Fruit fly (Drosophila melanogaster) whole organism, embryonic: ENCODE results near the gene CG33664.

Experiments
- Awh ChIP-seq: fragments of 200-800 bp; sonication (Bioruptor generic); IDR thresholded peaks from 2 replicates; pipeline ENCODE4, ENCODE4 v1.3.6; 2022; ENCODE audit warnings: missing biosample characterization, missing genetic modification characterization
- B-H2 ChIP-seq: fragments of 200-800 bp; sonication (Bioruptor generic); optimal IDR thresholded peaks from 2 replicates; lab custom pipeline; 2018; ENCODE audit warnings: missing biosample characterization, mild to moderate bottlenecking, missing genetic modification characterization
- Bdp1 ChIP-seq: fragments of 200-800 bp; sonication (Bioruptor generic); optimal IDR thresholded peaks from 3 replicates; lab custom pipeline; 2016; ENCODE audit warnings: missing biosample characterization, missing genetic modification characterization
- CG11696 ChIP-seq: fragments of 200-800 bp; sonication (Bioruptor generic); IDR thresholded peaks from 2 replicates; pipeline ENCODE4 v1.3.6; 2022; ENCODE audit warnings: missing biosample characterization, missing genetic modification characterization
- CG12391 ChIP-seq: fragments of 200-800 bp; sonication (Bioruptor generic); optimal IDR thresholded peaks from 3 replicates; lab custom pipeline; 2018; ENCODE audit warnings: missing biosample characterization, mild to moderate bottlenecking, missing genetic modification characterization, moderate library complexity
- CG12942 ChIP-seq: fragments of 200-800 bp; sonication (Bioruptor generic); optimal IDR thresholded peaks from 3 replicates; lab custom pipeline; 2016; ENCODE audit warnings: missing biosample characterization, missing genetic modification characterization
- CG14014 ChIP-seq: fragments of 200-800 bp; sonication (Bioruptor generic); IDR thresholded peaks from 2 replicates; pipeline ENCODE4 v1.3.6; 2022; ENCODE audit warnings: missing biosample characterization, missing genetic modification characterization
- CG14667 ChIP-seq: fragments of 200-800 bp; sonication (Bioruptor generic); IDR thresholded peaks from 2 replicates; pipeline ENCODE4 v1.3.6; 2022; ENCODE audit warnings: missing biosample characterization, missing genetic modification characterization
- CG15073 ChIP-seq: fragments of 200-800 bp; sonication (Bioruptor generic); optimal IDR thresholded peaks from 2 replicates; lab custom pipeline; 2016; ENCODE audit warnings: missing biosample characterization, missing genetic modification characterization
- CG15479 ChIP-seq: fragments of 200-800 bp; sonication (Bioruptor generic); optimal IDR thresholded peaks from 3 replicates; lab custom pipeline; 2019; ENCODE audit warnings: missing biosample characterization, mild to moderate bottlenecking, missing genetic modification characterization, moderate library complexity
- CG15696 ChIP-seq: fragments of 200-800 bp; sonication (Bioruptor generic); optimal IDR thresholded peaks from 2 replicates; lab custom pipeline; 2019; ENCODE audit warnings: missing biosample characterization, mild to moderate bottlenecking, missing genetic modification characterization, moderate library complexity
- CG16779 ChIP-seq: fragments of 200-800 bp; sonication (Bioruptor generic); IDR thresholded peaks from 2 replicates; pipeline ENCODE4 v1.3.6; 2022; ENCODE audit warnings: missing biosample characterization, missing genetic modification characterization
- CG17359 ChIP-seq: fragments of 200-800 bp; sonication (Bioruptor generic); optimal IDR thresholded peaks from 3 replicates; lab custom pipeline; 2018; ENCODE audit warnings: missing biosample characterization, mild to moderate bottlenecking, missing genetic modification characterization, moderate library complexity
- CG17568 ChIP-seq: fragments of 200-800 bp; sonication (Bioruptor generic); optimal IDR thresholded peaks from 2 replicates; lab custom pipeline; 2018; ENCODE audit warnings: missing biosample characterization, mild to moderate bottlenecking, missing genetic modification characterization, moderate library complexity
- CG18262 ChIP-seq: fragments of 200-800 bp; optimal IDR thresholded peaks from 3 replicates; lab custom pipeline; 2019; ENCODE audit warnings: missing biosample characterization, mild to moderate bottlenecking, missing genetic modification characterization, moderate library complexity
- CG2129 ChIP-seq: fragments of 200-800 bp; sonication (Bioruptor generic); IDR thresholded peaks from 2 replicates; pipeline ENCODE4 v1.3.6; 2022; ENCODE audit warnings: missing biosample characterization, missing genetic modification characterization; ENCODE audit not compliant: partially characterized antibody
- CG2875 ChIP-seq: fragments of 200-800 bp; sonication (Bioruptor generic); optimal IDR thresholded peaks from 2 replicates; lab custom pipeline; 2017; ENCODE audit warnings: missing biosample characterization, mild to moderate bottlenecking, missing genetic modification characterization, missing genetic modification reagents
- CG34224 ChIP-seq: fragments of 200-800 bp; sonication (Bioruptor generic); IDR thresholded peaks from 3 replicates; pipeline ENCODE4 v1.3.6; 2022; ENCODE audit warnings: missing biosample characterization, missing genetic modification characterization; ENCODE audit not compliant: partially characterized antibody
- CG4707 ChIP-seq: fragments of 200-800 bp; sonication (Bioruptor generic); optimal IDR thresholded peaks from 2 replicates; lab custom pipeline; 2018; ENCODE audit warnings: missing biosample characterization, mild to moderate bottlenecking, missing genetic modification characterization, moderate library complexity
- CG6791 ChIP-seq: fragments of 200-800 bp; sonication (Bioruptor generic); IDR thresholded peaks from 3 replicates; pipeline ENCODE4 v1.3.6; 2022; ENCODE audit warnings: missing biosample characterization, missing genetic modification characterization; ENCODE audit not compliant: partially characterized antibody
- CG6813 ChIP-seq: fragments of 200-800 bp; sonication (Bioruptor generic); optimal IDR thresholded peaks from 2 replicates; lab custom pipeline; 2017; ENCODE audit warnings: missing biosample characterization, missing genetic modification characterization, mild to moderate bottlenecking, moderate library complexity, missing genetic modification reagents
- CG6854 ChIP-seq: fragments of 200-800 bp; sonication (Bioruptor generic); optimal IDR thresholded peaks from 3 replicates; lab custom pipeline; 2017; ENCODE audit warnings: missing biosample characterization, mild to moderate bottlenecking, missing genetic modification characterization
- Elba2 ChIP-seq: fragments of 200-800 bp; sonication (Bioruptor generic); optimal IDR thresholded peaks from 3 replicates; lab custom pipeline; 2016; ENCODE audit warnings: missing biosample characterization, missing genetic modification characterization
- Ets97D ChIP-seq: fragments of 200-800 bp; sonication (Bioruptor generic); optimal IDR thresholded peaks from 3 replicates; lab custom pipeline; 2016; ENCODE audit warnings: missing biosample characterization, missing genetic modification characterization
- HLHmδ ChIP-seq: fragments of 200-800 bp; sonication (Bioruptor generic); optimal IDR thresholded peaks from 2 replicates; lab custom pipeline; 2018; ENCODE audit warnings: missing biosample characterization, mild to moderate bottlenecking, missing genetic modification characterization, moderate library complexity
- Med ChIP-seq: fragments of 200-800 bp; sonication (Bioruptor generic); peaks from one replicate; lab custom pipeline; 2016; ENCODE audit warnings: missing biosample characterization, missing genetic modification characterization, mild to moderate bottlenecking, inconsistent platforms, moderate library complexity
- Nf-YA ChIP-seq: fragments of 200-800 bp; sonication (Bioruptor generic); IDR thresholded peaks from 2 replicates; pipeline ENCODE4 v1.3.6; 2022; ENCODE audit warnings: missing biosample characterization, missing genetic modification characterization
- Sin3A ChIP-seq: fragments of >200 bp; optimal IDR thresholded peaks from 2 replicates; lab custom pipeline; 2018
- Sry-δ ChIP-seq: fragments of 200-800 bp; sonication (Bioruptor generic); optimal IDR thresholded peaks from 2 replicates; lab custom pipeline; 2016; ENCODE audit warnings: missing biosample characterization, missing genetic modification characterization
- Stat92E ChIP-seq, 3 experiments: fragments of >200 bp in 2 of 3; fragments of 200-800 bp in 1 of 3; sonication (Bioruptor generic) in 1 of 3; optimal IDR thresholded peaks; 2 replicates each; lab custom pipeline; 2017 to 2019; ENCODE audit warnings: missing biosample characterization in 3 of 3, missing genetic modification characterization in 3 of 3, mild to moderate bottlenecking in 1 of 3, moderate library complexity in 1 of 3
- Xrp1 ChIP-seq: fragments of 200-800 bp; sonication (Bioruptor generic); IDR thresholded peaks from 2 replicates; pipeline ENCODE4 v1.3.6; 2022; ENCODE audit warnings: missing biosample characterization, missing genetic modification characterization
- ato ChIP-seq: fragments of 200-800 bp; sonication (Bioruptor generic); IDR thresholded peaks from 2 replicates; pipeline ENCODE4 v1.3.6; 2022; ENCODE audit warnings: missing biosample characterization, missing genetic modification characterization; ENCODE audit not compliant: partially characterized antibody
- cato ChIP-seq: fragments of 200-800 bp; sonication (Bioruptor generic); optimal IDR thresholded peaks from 2 replicates; lab custom pipeline; 2016; ENCODE audit warnings: missing biosample characterization, missing genetic modification characterization, borderline replicate concordance
- chm ChIP-seq: fragments of 200-800 bp; sonication (Bioruptor generic); IDR thresholded peaks from 2 replicates; pipeline ENCODE4 v1.3.6; 2022; ENCODE audit warnings: missing biosample characterization, missing genetic modification characterization
- crol ChIP-seq: fragments of 200-800 bp; sonication (Bioruptor generic); IDR thresholded peaks from 2 replicates; pipeline ENCODE4 v1.3.6; 2022; ENCODE audit warnings: missing biosample characterization, missing genetic modification characterization
- eyg ChIP-seq: fragments of 200-800 bp; sonication (Bioruptor generic); optimal IDR thresholded peaks from 3 replicates; lab custom pipeline; 2016; ENCODE audit warnings: missing biosample characterization, missing genetic modification characterization
- fd3F ChIP-seq: fragments of 200-800 bp; sonication (Bioruptor generic); optimal IDR thresholded peaks from 2 replicates; lab custom pipeline; 2018; ENCODE audit warnings: missing biosample characterization, mild to moderate bottlenecking, missing genetic modification characterization, moderate library complexity
- gce ChIP-seq: fragments of 200-800 bp; sonication (Bioruptor generic); IDR thresholded peaks from 3 replicates; pipeline ENCODE4 v1.3.6; 2022; ENCODE audit warnings: missing biosample characterization, missing genetic modification characterization
- hkb ChIP-seq, 2 experiments: fragments of 200-800 bp in 1 of 2; fragments of >200 bp in 1 of 2; sonication (Bioruptor generic) in 1 of 2; IDR thresholded peaks in 1 of 2; optimal IDR thresholded peaks in 1 of 2; 2 replicates each; pipeline versions ENCODE4 v1.3.6 to Lab custom; 2017 to 2022; ENCODE audit warnings: missing biosample characterization in 1 of 2, missing genetic modification characterization in 1 of 2
- mld ChIP-seq: fragments of 200-800 bp; sonication (Bioruptor generic); IDR thresholded peaks from 3 replicates; pipeline ENCODE4 v1.3.6; 2022; ENCODE audit warnings: missing biosample characterization, missing genetic modification characterization; ENCODE audit not compliant: partially characterized antibody
- nerfin-1 ChIP-seq: fragments of 200-800 bp; sonication (Bioruptor generic); optimal IDR thresholded peaks from 3 replicates; lab custom pipeline; 2019; ENCODE audit warnings: missing biosample characterization, mild to moderate bottlenecking, missing genetic modification characterization, moderate library complexity
- otp ChIP-seq: fragments of 200-800 bp; sonication (Bioruptor generic); IDR thresholded peaks from 3 replicates; pipeline ENCODE4, ENCODE4 v1.3.6; 2022; ENCODE audit warnings: missing biosample characterization, missing genetic modification characterization
- peb ChIP-seq: fragments of 200-800 bp; sonication (Bioruptor generic); IDR thresholded peaks from 2 replicates; pipeline ENCODE4 v1.3.6; 2022; ENCODE audit warnings: missing biosample characterization, missing genetic modification characterization
- ranshi ChIP-seq: fragments of 200-800 bp; sonication (Bioruptor generic); IDR thresholded peaks from 2 replicates; pipeline ENCODE4 v1.3.6; 2022; ENCODE audit warnings: missing biosample characterization, missing genetic modification characterization
- sima ChIP-seq: fragments of 200-800 bp; sonication (Bioruptor generic); optimal IDR thresholded peaks from 2 replicates; lab custom pipeline; 2016; ENCODE audit warnings: missing biosample characterization, missing genetic modification characterization
- tap ChIP-seq: fragments of 200-800 bp; optimal IDR thresholded peaks from 3 replicates; lab custom pipeline; 2019; ENCODE audit warnings: missing biosample characterization, mild to moderate bottlenecking, missing genetic modification characterization, moderate library complexity
- zf30C ChIP-seq: fragments of 200-800 bp; sonication (Bioruptor generic); optimal IDR thresholded peaks from 3 replicates; lab custom pipeline; 2018; ENCODE audit warnings: missing biosample characterization, mild to moderate bottlenecking, missing genetic modification characterization
- zfh2 ChIP-seq: fragments of 200-800 bp; sonication (Bioruptor generic); optimal IDR thresholded peaks from 2 replicates; lab custom pipeline; 2016; ENCODE audit warnings: missing biosample characterization, missing genetic modification characterization

The CG33664 gene

DNA sequence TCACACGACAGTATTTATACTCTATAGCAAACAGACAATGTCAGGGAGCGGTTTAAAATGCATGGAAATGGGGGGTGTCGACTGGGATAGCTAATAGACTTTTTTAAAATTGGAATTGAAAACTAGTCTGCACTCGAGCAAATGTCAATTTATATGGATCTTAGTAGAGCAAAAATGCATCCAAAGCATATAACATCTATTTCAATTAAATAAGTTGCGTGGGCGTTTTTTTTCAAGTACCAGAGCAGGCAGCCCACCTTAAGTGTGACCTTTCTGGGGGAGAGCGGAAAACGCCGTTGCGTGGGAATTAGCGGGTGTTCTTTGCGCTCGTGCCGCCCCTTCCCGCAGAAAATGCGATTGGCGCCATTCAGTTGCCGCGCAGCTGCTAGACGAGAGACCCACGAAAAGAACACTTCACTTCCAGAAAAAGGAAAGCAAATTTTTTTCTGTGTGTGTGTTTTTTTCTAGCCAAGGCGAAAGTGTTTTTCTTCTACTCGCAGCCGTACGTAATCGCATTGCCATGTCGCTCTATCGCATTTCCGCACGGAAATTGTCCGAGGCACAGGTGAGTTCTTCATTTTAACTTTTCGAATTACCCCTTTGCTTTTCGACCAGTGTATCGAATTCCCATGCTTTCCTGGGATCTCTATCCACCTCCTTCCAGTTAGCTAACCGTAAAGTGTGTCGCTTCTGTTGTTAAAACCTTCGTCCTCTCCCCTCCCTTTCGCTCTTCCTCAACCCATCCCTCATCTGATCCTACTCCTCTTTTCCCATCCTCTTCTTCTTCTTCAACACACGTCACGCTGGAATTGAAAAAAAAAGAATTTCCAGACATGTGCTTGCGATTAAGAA is 31.9 kb upstream of the CG33664 start (continued):
- TF ChIP-seq Awh (GFP tag; lab: Robert Waterston, UW): 0 out of 2 replicates have a peak, but pooled peaks have one; percentile 17
- no peak for TF ChIP-seq CG15696 (tag; lab: Kevin White, UChicago)
- peak; percentile 27; the same call in 1 of the 2 replicates for TF ChIP-seq Xrp1 (GFP tag; lab: Robert Waterston, UW)
- TF ChIP-seq tap: no peak
- no peak for TF ChIP-seq gce (GFP tag; lab: Robert Waterston, UW)
- no peak for TF ChIP-seq Nf-YA (GFP tag; lab: Robert Waterston, UW)
- no peak for TF ChIP-seq eyg (GFP tag; lab: Kevin White, UChicago)
- TF ChIP-seq zf30C: peak; percentile 93
- no peak for TF ChIP-seq CG18262
- no peak for TF ChIP-seq cato (GFP tag; lab: Kevin White, UChicago)
- no peak for TF ChIP-seq CG34224 (GFP tag; lab: Robert Waterston, UW)
- no peak for TF ChIP-seq CG16779 (GFP tag; lab: Robert Waterston, UW)
- TF ChIP-seq CG14014 (GFP tag; lab: Robert Waterston, UW): no peak; the same call in 1 of the 2 replicates
- TF ChIP-seq CG2875 (GFP tag; lab: Kevin White, UChicago): no peak
- TF ChIP-seq Ets97D (GFP tag; lab: Kevin White, UChicago): peak; percentile 73
- TF ChIP-seq CG4707 (GFP tag; lab: Kevin White, UChicago): no peak
- peak; percentile 53 for TF ChIP-seq crol (GFP tag; lab: Robert Waterston, UW)
- TF ChIP-seq CG6813: no peak
- no peak for TF ChIP-seq Bdp1
- peak; percentile 88 for TF ChIP-seq Med (GFP tag; lab: Kevin White, UChicago)
- peak; percentile 81 for TF ChIP-seq Sin3A (lab: Kevin White, UChicago)
- TF ChIP-seq Stat92E (GFP tag; optimal IDR thresholded peaks at IDR 0.05; lab: Kevin White, UChicago): no peak
- TF ChIP-seq CG17568 (GFP tag; lab: Kevin White, UChicago): no peak
- no peak for TF ChIP-seq CG14667
- no peak for TF ChIP-seq peb (GFP tag; lab: Robert Waterston, UW)
- TF ChIP-seq HLHmδ (GFP tag; lab: Kevin White, UChicago): peak; percentile 88
- TF ChIP-seq Elba2: no peak
- TF ChIP-seq chm (GFP tag; lab: Robert Waterston, UW): peak; percentile 57; the same call in 1 of the 2 replicates
- peak; percentile 48 for TF ChIP-seq Sry-δ (GFP tag; lab: Kevin White, UChicago)
- TF ChIP-seq CG6854 (GFP tag; lab: Kevin White, UChicago): no peak
- TF ChIP-seq mld (GFP tag; lab: Robert Waterston, UW): no peak
- TF ChIP-seq hkb (optimal IDR thresholded peaks at IDR 0.05; lab: Kevin White, UChicago): peak; percentile 49
- peak; percentile 39; the same call in 1 of the 2 replicates for TF ChIP-seq hkb (GFP tag; IDR thresholded peaks at IDR 0.05; lab: Robert Waterston, UW)
- no peak for TF ChIP-seq CG17359
- TF ChIP-seq CG12942 (GFP tag; lab: Kevin White, UChicago): no peak
- TF ChIP-seq zfh2 (GFP tag; lab: Kevin White, UChicago): no peak
- TF ChIP-seq B-H2 (GFP tag; lab: Kevin White, UChicago): no peak
- no peak for TF ChIP-seq CG11696 (GFP tag; lab: Robert Waterston, UW)
- no peak for TF ChIP-seq CG2129 (GFP tag; lab: Robert Waterston, UW)
- no peak for TF ChIP-seq sima (GFP tag; lab: Kevin White, UChicago)
- TF ChIP-seq ato: no peak
- TF ChIP-seq nerfin-1 (tag; lab: Kevin White, UChicago): peak; percentile 86
- no peak for TF ChIP-seq fd3F
- TF ChIP-seq CG15073 (GFP tag; lab: Kevin White, UChicago): no peak
- TF ChIP-seq CG6791 (GFP tag; lab: Robert Waterston, UW): 0 out of 3 replicates have a peak, but pooled peaks have one; percentile 39
- TF ChIP-seq otp (GFP tag; lab: Robert Waterston, UW): no peak
- TF ChIP-seq CG15479 (GFP tag; lab: Kevin White, UChicago): peak; percentile 20
- no peak for TF ChIP-seq CG12391
- TF ChIP-seq ranshi (GFP tag; lab: Robert Waterston, UW): no peak; the same call in 1 of the 2 replicates
